Fruit fly (Drosophila melanogaster) whole organism, embryonic: ENCODE results near the gene Atg5.
A peak's percentile ranks its signal among the peaks of the same experiment; 100 is the strongest.

Experiments used
- Atf3 ChIP-seq: fragments of 200-800 bp; sonication (Bioruptor generic); optimal IDR thresholded peaks from 3 replicates; lab custom pipeline; 2016; ENCODE audit warnings: missing biosample characterization, missing genetic modification characterization
- Awh ChIP-seq: fragments of 200-800 bp; sonication (Bioruptor generic); IDR thresholded peaks from 2 replicates; pipeline ENCODE4, ENCODE4 v1.3.6; 2022; ENCODE audit warnings: missing biosample characterization, missing genetic modification characterization
- CG10431 ChIP-seq: fragments of 200-800 bp; sonication (Bioruptor generic); optimal IDR thresholded peaks from 3 replicates; lab custom pipeline; 2018; ENCODE audit warnings: missing biosample characterization, mild to moderate bottlenecking, missing genetic modification characterization
- CG10654 ChIP-seq: fragments of 200-800 bp; sonication (Bioruptor generic); optimal IDR thresholded peaks from 2 replicates; lab custom pipeline; 2016; ENCODE audit warnings: missing biosample characterization, missing genetic modification characterization
- CG11560 ChIP-seq: fragments of 200-800 bp; sonication (Bioruptor generic); IDR thresholded peaks from 3 replicates; pipeline ENCODE4 v1.3.6; 2022; ENCODE audit warnings: missing biosample characterization, missing genetic modification characterization
- CG12744 ChIP-seq: fragments of 200-800 bp; sonication (Bioruptor generic); optimal IDR thresholded peaks from 2 replicates; lab custom pipeline; 2016; ENCODE audit warnings: missing biosample characterization, missing genetic modification characterization
- CG13287 ChIP-seq: fragments of 200-800 bp; sonication (Bioruptor generic); IDR thresholded peaks from 2 replicates; pipeline ENCODE4 v1.3.6; 2022; ENCODE audit warnings: missing biosample characterization, missing genetic modification characterization; ENCODE audit not compliant: partially characterized antibody
- CG13894 ChIP-seq: fragments of 200-800 bp; sonication (Bioruptor generic); optimal IDR thresholded peaks from 3 replicates; lab custom pipeline; 2018; ENCODE audit warnings: missing biosample characterization, mild to moderate bottlenecking, missing genetic modification characterization, moderate library complexity
- CG15514 ChIP-seq: fragments of 200-800 bp; sonication (Bioruptor generic); optimal IDR thresholded peaks from 3 replicates; lab custom pipeline; 2017; ENCODE audit warnings: missing biosample characterization, missing genetic modification characterization, mild to moderate bottlenecking, moderate library complexity, missing genetic modification reagents
- CG17186 ChIP-seq: fragments of 200-800 bp; sonication (Bioruptor generic); optimal IDR thresholded peaks from 3 replicates; lab custom pipeline; 2017; ENCODE audit warnings: missing biosample characterization, missing genetic modification reagents, missing genetic modification characterization
- CG17829 ChIP-seq: fragments of 200-800 bp; optimal IDR thresholded peaks from 2 replicates; lab custom pipeline; 2019; ENCODE audit warnings: missing biosample characterization, mild to moderate bottlenecking, missing genetic modification characterization, moderate library complexity
- CG1792 ChIP-seq: fragments of 200-800 bp; sonication (Bioruptor generic); optimal IDR thresholded peaks from 2 replicates; lab custom pipeline; 2016; ENCODE audit warnings: missing biosample characterization, missing genetic modification characterization
- CG2202 ChIP-seq: fragments of 200-800 bp; sonication (Bioruptor generic); optimal IDR thresholded peaks from 2 replicates; lab custom pipeline; 2018; ENCODE audit warnings: missing biosample characterization, mild to moderate bottlenecking, missing genetic modification characterization
- CG30020 ChIP-seq: fragments of 200-800 bp; optimal IDR thresholded peaks from 2 replicates; lab custom pipeline; 2019; ENCODE audit warnings: missing biosample characterization, mild to moderate bottlenecking, missing genetic modification characterization, moderate library complexity
- CG34224 ChIP-seq: fragments of 200-800 bp; sonication (Bioruptor generic); IDR thresholded peaks from 3 replicates; pipeline ENCODE4 v1.3.6; 2022; ENCODE audit warnings: missing biosample characterization, missing genetic modification characterization; ENCODE audit not compliant: partially characterized antibody
- CG4328 ChIP-seq: fragments of 200-800 bp; sonication (Bioruptor generic); optimal IDR thresholded peaks from 3 replicates; lab custom pipeline; 2017; ENCODE audit warnings: missing biosample characterization, missing genetic modification reagents, missing genetic modification characterization
- CG4404 ChIP-seq: fragments of 200-800 bp; sonication (Bioruptor generic); IDR thresholded peaks from 2 replicates; pipeline ENCODE4 v1.3.6; 2022; ENCODE audit warnings: missing biosample characterization, missing genetic modification characterization
- CG9932 ChIP-seq: fragments of 200-800 bp; sonication (Bioruptor generic); IDR thresholded peaks from 2 replicates; pipeline ENCODE4 v1.3.6; 2022; ENCODE audit warnings: missing biosample characterization, missing genetic modification characterization
- CoRest ChIP-seq: fragments of 200-800 bp; sonication (Bioruptor generic); optimal IDR thresholded peaks from 3 replicates; lab custom pipeline; 2018; ENCODE audit warnings: missing biosample characterization, mild to moderate bottlenecking, missing genetic modification characterization, moderate library complexity
- Drgx ChIP-seq: fragments of 200-800 bp; sonication (Bioruptor generic); IDR thresholded peaks from 2 replicates; pipeline ENCODE4 v1.3.6; 2022; ENCODE audit warnings: missing biosample characterization, missing genetic modification characterization
- GATAe ChIP-seq: fragments of 200-800 bp; sonication (Bioruptor generic); conservative IDR thresholded peaks from 2 replicates; pipeline ENCODE4 v1.3.6; 2022; ENCODE audit warnings: missing biosample characterization, missing genetic modification characterization
- Hmx ChIP-seq: fragments of 200-800 bp; sonication (Bioruptor generic); optimal IDR thresholded peaks from 2 replicates; lab custom pipeline; 2016; ENCODE audit warnings: missing biosample characterization, missing genetic modification characterization
- Hr39 ChIP-seq: fragments of >200 bp; optimal IDR thresholded peaks from 2 replicates; lab custom pipeline; 2017
- Med ChIP-seq: fragments of 200-800 bp; sonication (Bioruptor generic); peaks from one replicate; lab custom pipeline; 2016; ENCODE audit warnings: missing biosample characterization, missing genetic modification characterization, mild to moderate bottlenecking, inconsistent platforms, moderate library complexity
- Mes4 ChIP-seq: fragments of 200-800 bp; sonication (Bioruptor generic); optimal IDR thresholded peaks from 2 replicates; lab custom pipeline; 2016; ENCODE audit warnings: missing biosample characterization, missing genetic modification characterization
- NFAT ChIP-seq: fragments of 200-800 bp; sonication (Bioruptor generic); IDR thresholded peaks from 2 replicates; pipeline ENCODE4 v1.3.6; 2022; ENCODE audit warnings: missing biosample characterization, missing genetic modification characterization
- Nf-YB ChIP-seq: fragments of 200-800 bp; sonication (Bioruptor generic); optimal IDR thresholded peaks from 3 replicates; lab custom pipeline; 2019; ENCODE audit warnings: missing biosample characterization, mild to moderate bottlenecking, missing genetic modification characterization, moderate library complexity
- Pdp1 ChIP-seq, 2 experiments: fragments of 200-800 bp; sonication (Bioruptor generic); optimal IDR thresholded peaks; 3 replicates each; lab custom pipeline; 2016; ENCODE audit warnings: missing biosample characterization in 2 of 2, missing genetic modification characterization in 2 of 2, mild to moderate bottlenecking in 1 of 2, moderate library complexity in 1 of 2
- ap ChIP-seq: fragments of 200-800 bp; sonication (Bioruptor generic); IDR thresholded peaks from 2 replicates; pipeline ENCODE4 v1.3.6; 2022; ENCODE audit warnings: missing biosample characterization, missing genetic modification characterization
- ase ChIP-seq: fragments of 200-800 bp; sonication (Bioruptor generic); IDR thresholded peaks from 3 replicates; pipeline ENCODE4 v1.3.6; 2022; ENCODE audit warnings: missing biosample characterization, missing genetic modification characterization
- btn ChIP-seq: fragments of 200-800 bp; sonication (Bioruptor generic); optimal IDR thresholded peaks from 2 replicates; lab custom pipeline; 2016; ENCODE audit warnings: missing biosample characterization, missing genetic modification characterization
- chinmo ChIP-seq: fragments of 200-800 bp; sonication (Bioruptor generic); IDR thresholded peaks from 4 replicates; pipeline ENCODE4 v1.3.6; 2022; ENCODE audit warnings: missing biosample characterization, missing genetic modification characterization; ENCODE audit not compliant: partially characterized antibody
- danr ChIP-seq: fragments of 200-800 bp; sonication (Bioruptor generic); IDR thresholded peaks from 2 replicates; pipeline ENCODE4 v1.3.6; 2022; ENCODE audit warnings: missing biosample characterization, missing genetic modification characterization
- fd64A ChIP-seq: fragments of 200-800 bp; sonication (Bioruptor generic); optimal IDR thresholded peaks from 3 replicates; lab custom pipeline; 2018; ENCODE audit warnings: missing biosample characterization, mild to moderate bottlenecking, missing genetic modification characterization
- grn ChIP-seq: fragments of 200-800 bp; sonication (Bioruptor generic); optimal IDR thresholded peaks from 3 replicates; lab custom pipeline; 2017; ENCODE audit warnings: missing biosample characterization, missing genetic modification characterization
- hb ChIP-seq: fragments of 200-800 bp; sonication (Bioruptor generic); IDR thresholded peaks from 3 replicates; pipeline ENCODE4 v1.3.6; 2022; ENCODE audit warnings: missing biosample characterization, missing genetic modification characterization; ENCODE audit not compliant: partially characterized antibody
- kni ChIP-seq: fragments of 200-800 bp; sonication (Bioruptor generic); optimal IDR thresholded peaks from 3 replicates; lab custom pipeline; 2017; ENCODE audit warnings: mild to moderate bottlenecking, missing biosample characterization, missing genetic modification reagents, missing genetic modification characterization
- mld ChIP-seq: fragments of 200-800 bp; sonication (Bioruptor generic); IDR thresholded peaks from 3 replicates; pipeline ENCODE4 v1.3.6; 2022; ENCODE audit warnings: missing biosample characterization, missing genetic modification characterization; ENCODE audit not compliant: partially characterized antibody
- peb ChIP-seq: fragments of 200-800 bp; sonication (Bioruptor generic); IDR thresholded peaks from 2 replicates; pipeline ENCODE4 v1.3.6; 2022; ENCODE audit warnings: missing biosample characterization, missing genetic modification characterization
- pzg ChIP-seq: fragments of 200-800 bp; sonication (Bioruptor generic); optimal IDR thresholded peaks from 3 replicates; lab custom pipeline; 2018; ENCODE audit warnings: missing biosample characterization, mild to moderate bottlenecking, missing genetic modification characterization, moderate library complexity
- sc ChIP-seq, 3 experiments: fragments of >200 bp in 2 of 3; fragments of 200-800 bp in 1 of 3; sonication (Bioruptor generic) in 1 of 3; optimal IDR thresholded peaks; 2 replicates in 2 of 3; 3 replicates in 1 of 3; lab custom pipeline; 2017; ENCODE audit warnings: mild to moderate bottlenecking in 1 of 3, missing biosample characterization in 1 of 3, missing genetic modification characterization in 1 of 3, missing genetic modification reagents in 1 of 3
- scrt ChIP-seq: fragments of 200-800 bp; sonication (Bioruptor generic); optimal IDR thresholded peaks from 2 replicates; lab custom pipeline; 2018; ENCODE audit warnings: missing biosample characterization, mild to moderate bottlenecking, missing genetic modification characterization, moderate library complexity
- sd ChIP-seq: fragments of 200-800 bp; sonication (Bioruptor generic); optimal IDR thresholded peaks from 3 replicates; lab custom pipeline; 2018; ENCODE audit warnings: missing biosample characterization, mild to moderate bottlenecking, missing genetic modification characterization, moderate library complexity
- twi ChIP-seq: fragments of 200-800 bp; optimal IDR thresholded peaks from 2 replicates; lab custom pipeline; 2019; ENCODE audit warnings: missing biosample characterization, mild to moderate bottlenecking, missing genetic modification characterization, moderate library complexity
- wor ChIP-seq: fragments of 200-800 bp; sonication (Bioruptor generic); IDR thresholded peaks from 2 replicates; pipeline ENCODE4 v1.3.6; 2022; ENCODE audit warnings: missing biosample characterization, missing genetic modification characterization
- zen ChIP-seq: fragments of 200-800 bp; sonication (Bioruptor generic); optimal IDR thresholded peaks from 3 replicates; lab custom pipeline; 2018; ENCODE audit warnings: missing biosample characterization, mild to moderate bottlenecking, missing genetic modification characterization, moderate library complexity

Gene Atg5

dm6 chrX:7296721-7297227 is 26.8 kb downstream of the Atg5 start (continued):
- TF ChIP-seq chinmo (GFP tag; lab: Robert Waterston, UW) (no peak), danr (no peak)

DNA sequence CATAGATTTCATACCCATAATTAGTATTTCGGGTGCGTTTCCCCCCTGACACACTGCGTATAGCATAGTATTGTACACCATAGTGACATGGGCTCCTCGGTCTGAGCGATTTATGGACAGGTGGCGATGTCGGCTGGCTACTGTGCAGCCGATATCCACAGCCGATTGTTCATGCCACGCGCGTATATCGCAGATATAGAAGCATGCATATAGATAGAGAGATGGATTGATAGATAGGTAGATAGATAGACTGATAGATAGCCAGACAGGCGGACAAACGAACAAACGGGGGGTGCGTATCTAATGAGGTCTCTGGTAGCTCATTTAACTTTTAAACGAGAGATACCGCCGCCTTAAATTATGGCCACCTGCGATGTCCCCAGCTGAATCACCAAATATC is 27.6 kb downstream of the Atg5 start:
- no peak for TF ChIP-seq CG4328 (GFP tag; lab: Kevin White, UChicago)
- no peak for TF ChIP-seq CG4404
- TF ChIP-seq Med (GFP tag; lab: Kevin White, UChicago) = peak; percentile 55
- no peak for TF ChIP-seq CG11560 (tag; lab: Robert Waterston, UW)
- no peak for TF ChIP-seq Mes4 (GFP tag; lab: Kevin White, UChicago)
- TF ChIP-seq grn (GFP tag; lab: Kevin White, UChicago) = peak; percentile 83
- TF ChIP-seq CG9932 = no peak
- TF ChIP-seq kni (GFP tag; lab: Kevin White, UChicago) = peak; percentile 79
- TF ChIP-seq CoRest (tag; lab: Kevin White, UChicago) = no peak
- TF ChIP-seq wor = no peak
- no peak for TF ChIP-seq Atf3
- no peak for TF ChIP-seq twi (tag; lab: Kevin White, UChicago)
- TF ChIP-seq CG1792 (GFP tag; lab: Kevin White, UChicago) = no peak
- no peak for TF ChIP-seq CG10654 (GFP tag; lab: Kevin White, UChicago)
- peak; percentile 7 for TF ChIP-seq sd (tag; lab: Kevin White, UChicago)
- no peak for TF ChIP-seq ase (GFP tag; lab: Robert Waterston, UW)
- TF ChIP-seq mld = no peak

DNA sequence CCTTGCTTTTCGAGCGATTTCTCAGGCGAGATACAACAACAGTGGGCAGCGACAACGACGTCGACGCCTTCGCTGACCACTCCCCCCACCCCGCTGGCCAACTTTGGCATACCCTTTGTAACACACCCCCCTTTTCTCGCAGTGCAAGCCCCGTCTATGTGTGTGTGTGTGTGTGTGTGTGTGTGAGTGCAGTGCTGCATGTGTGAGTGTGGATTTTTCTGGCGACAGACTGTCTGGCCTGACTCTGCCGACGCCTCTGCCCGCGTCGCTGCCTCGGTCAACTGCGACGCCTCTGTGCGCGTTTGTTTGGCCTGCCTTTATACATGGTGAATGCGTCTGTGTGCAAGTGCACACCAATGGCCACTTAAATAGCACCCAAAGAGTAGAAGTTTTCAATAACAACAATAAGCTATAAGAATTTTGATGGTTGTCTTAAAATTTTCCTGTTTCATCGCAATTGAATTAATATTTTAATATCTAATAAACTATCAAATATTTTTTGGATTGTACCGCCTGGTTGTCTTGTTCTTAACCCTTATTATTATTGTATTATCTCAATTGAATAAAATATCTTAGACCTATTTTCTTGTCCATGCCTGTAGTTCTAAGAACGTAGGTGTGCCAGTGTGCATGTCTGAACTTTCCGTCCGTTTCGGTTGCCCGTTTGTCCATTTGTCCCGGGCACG is 29.6 kb downstream of the Atg5 start:
- TF ChIP-seq Pdp1 (GFP tag; optimal IDR thresholded peaks at IDR 0.05; lab: Kevin White, UChicago) (peak in 1 of 2 experiments; percentile 30), CG10431 (peak; percentile 96), CG15514 (GFP tag; lab: Kevin White, UChicago) (peak; percentile 54), Med (GFP tag; lab: Kevin White, UChicago) (peak; percentile 66), scrt (GFP tag; lab: Kevin White, UChicago) (peak; percentile 82), peb (GFP tag; lab: Robert Waterston, UW) (peak; percentile 87), sc (optimal IDR thresholded peaks at IDR 0.05; lab: Kevin White, UChicago) (no peak), sc (GFP tag; optimal IDR thresholded peaks at IDR 0.05; lab: Kevin White, UChicago) (peak; percentile 90), Hmx (GFP tag; lab: Kevin White, UChicago) (no peak), Hr39 (lab: Kevin White, UChicago) (no peak), CG4328 (GFP tag; lab: Kevin White, UChicago) (peak; percentile 90), CG17829 (tag; lab: Kevin White, UChicago) (peak; percentile 97), CG12744 (GFP tag; lab: Kevin White, UChicago) (no peak), btn (GFP tag; lab: Kevin White, UChicago) (no peak), NFAT (GFP tag; lab: Robert Waterston, UW) (no peak), CG30020 (tag; lab: Kevin White, UChicago) (peak; percentile 74), hb (GFP tag; lab: Robert Waterston, UW) (no peak), CG2202 (tag; lab: Kevin White, UChicago) (peak; percentile 90), Drgx (GFP tag; lab: Robert Waterston, UW) (peak; percentile 82), GATAe (GFP tag; lab: Robert Waterston, UW) (0 out of 2 replicates have a peak, but pooled peaks have one; percentile 12), CG13287 (GFP tag; lab: Robert Waterston, UW) (no peak), pzg (GFP tag; lab: Kevin White, UChicago) (no peak), Awh (GFP tag; lab: Robert Waterston, UW) (peak; percentile 85), ap (GFP tag; lab: Robert Waterston, UW) (peak; percentile 84), CG34224 (GFP tag; lab: Robert Waterston, UW) (no peak), Nf-YB (GFP tag; lab: Kevin White, UChicago) (peak; percentile 81), CG17186 (GFP tag; lab: Kevin White, UChicago) (peak; percentile 23), CG13894 (tag; lab: Kevin White, UChicago) (no peak), fd64A (GFP tag; lab: Kevin White, UChicago) (peak; percentile 79), zen (tag; lab: Kevin White, UChicago) (peak; percentile 93)
